Fruit fly (Drosophila melanogaster) whole organism, embryonic: ENCODE measurements around the gene Rim2.

Source experiments
- ATbp ChIP-seq: fragments of 200-800 bp; sonication (Bioruptor generic); optimal IDR thresholded peaks from 2 replicates; lab custom pipeline; 2017; ENCODE audit warnings: missing biosample characterization, mild to moderate bottlenecking, missing genetic modification characterization, missing genetic modification reagents
- Aef1 ChIP-seq: fragments of 200-800 bp; sonication (Bioruptor generic); IDR thresholded peaks from 3 replicates; pipeline ENCODE4 v1.3.6; 2022; ENCODE audit warnings: missing biosample characterization, missing genetic modification characterization
- Atf6 ChIP-seq: fragments of 200-800 bp; sonication (Bioruptor generic); IDR thresholded peaks from 2 replicates; pipeline ENCODE4 v1.3.6; 2022; ENCODE audit warnings: missing biosample characterization, missing genetic modification characterization
- B-H1 ChIP-seq: fragments of 200-800 bp; sonication (Bioruptor generic); IDR thresholded peaks from 3 replicates; pipeline ENCODE4 v1.3.6; 2022; ENCODE audit warnings: missing biosample characterization, missing genetic modification characterization
- BtbVII ChIP-seq: fragments of 200-800 bp; sonication (Bioruptor generic); optimal IDR thresholded peaks from 3 replicates; lab custom pipeline; 2017; ENCODE audit warnings: missing biosample characterization, mild to moderate bottlenecking, missing genetic modification characterization
- CG12104 ChIP-seq: fragments of 200-800 bp; sonication (Bioruptor generic); optimal IDR thresholded peaks from 3 replicates; lab custom pipeline; 2016; ENCODE audit warnings: missing biosample characterization, missing genetic modification characterization
- CG13287 ChIP-seq: fragments of 200-800 bp; sonication (Bioruptor generic); IDR thresholded peaks from 2 replicates; pipeline ENCODE4 v1.3.6; 2022; ENCODE audit warnings: missing biosample characterization, missing genetic modification characterization; ENCODE audit not compliant: partially characterized antibody
- CG15269 ChIP-seq: fragments of 200-800 bp; sonication (Bioruptor generic); optimal IDR thresholded peaks from 2 replicates; lab custom pipeline; 2018; ENCODE audit warnings: missing biosample characterization, mild to moderate bottlenecking, missing genetic modification characterization, moderate library complexity
- CG17186 ChIP-seq: fragments of 200-800 bp; sonication (Bioruptor generic); optimal IDR thresholded peaks from 3 replicates; lab custom pipeline; 2017; ENCODE audit warnings: missing biosample characterization, missing genetic modification reagents, missing genetic modification characterization
- CG17385 ChIP-seq: fragments of 200-800 bp; sonication (Bioruptor generic); optimal IDR thresholded peaks from 3 replicates; lab custom pipeline; 2018; ENCODE audit warnings: missing biosample characterization, mild to moderate bottlenecking, missing genetic modification characterization
- CG18262 ChIP-seq: fragments of 200-800 bp; optimal IDR thresholded peaks from 3 replicates; lab custom pipeline; 2019; ENCODE audit warnings: missing biosample characterization, mild to moderate bottlenecking, missing genetic modification characterization, moderate library complexity
- CG18764 ChIP-seq: fragments of 200-800 bp; sonication (Bioruptor generic); optimal IDR thresholded peaks from 3 replicates; lab custom pipeline; 2016; ENCODE audit warnings: missing biosample characterization, missing genetic modification characterization
- CG3163 ChIP-seq: fragments of 200-800 bp; sonication (Bioruptor generic); optimal IDR thresholded peaks from 3 replicates; lab custom pipeline; 2016; ENCODE audit warnings: missing biosample characterization, missing genetic modification characterization
- CG32532 ChIP-seq: fragments of 200-800 bp; sonication (Bioruptor generic); IDR thresholded peaks from 2 replicates; pipeline ENCODE4 v1.3.6; 2022; ENCODE audit warnings: missing biosample characterization, missing genetic modification characterization
- CG32767 ChIP-seq: fragments of 200-800 bp; sonication (Bioruptor generic); IDR thresholded peaks from 2 replicates; pipeline ENCODE4 v1.3.6; 2022; ENCODE audit warnings: missing biosample characterization, missing genetic modification characterization
- CG3281 ChIP-seq: fragments of 200-800 bp; sonication (Bioruptor generic); optimal IDR thresholded peaks from 3 replicates; lab custom pipeline; 2017; ENCODE audit warnings: missing biosample characterization, mild to moderate bottlenecking, missing genetic modification characterization
- CG3407 ChIP-seq: fragments of 200-800 bp; sonication (Bioruptor generic); optimal IDR thresholded peaks from 2 replicates; lab custom pipeline; 2018; ENCODE audit warnings: missing biosample characterization, mild to moderate bottlenecking, missing genetic modification characterization
- CG3995 ChIP-seq: fragments of 200-800 bp; sonication (Bioruptor generic); optimal IDR thresholded peaks from 3 replicates; lab custom pipeline; 2016; ENCODE audit warnings: missing biosample characterization, missing genetic modification characterization
- CG43689 ChIP-seq: fragments of 200-800 bp; sonication (Bioruptor generic); IDR thresholded peaks from 2 replicates; pipeline ENCODE4 v1.3.6; 2022; ENCODE audit warnings: missing biosample characterization, missing genetic modification characterization
- CG6683 ChIP-seq: fragments of 200-800 bp; sonication (Bioruptor generic); optimal IDR thresholded peaks from 2 replicates; lab custom pipeline; 2017; ENCODE audit warnings: missing biosample characterization, mild to moderate bottlenecking, missing genetic modification characterization, missing genetic modification reagents
- CG7372 ChIP-seq: fragments of 200-800 bp; sonication (Bioruptor generic); IDR thresholded peaks from 2 replicates; pipeline ENCODE4 v1.3.6; 2022; ENCODE audit warnings: missing biosample characterization, missing genetic modification characterization
- CkIIα-i1 ChIP-seq: fragments of 200-800 bp; sonication (Bioruptor generic); IDR thresholded peaks from 2 replicates; pipeline ENCODE4 v1.3.6; 2022; ENCODE audit warnings: missing biosample characterization, missing genetic modification characterization
- Deaf1 ChIP-seq: fragments of 200-800 bp; optimal IDR thresholded peaks from 3 replicates; lab custom pipeline; 2019; ENCODE audit warnings: missing biosample characterization, mild to moderate bottlenecking, missing genetic modification characterization, moderate library complexity
- Dfd ChIP-seq, 2 experiments: fragments of >200 bp; optimal IDR thresholded peaks; 2 replicates each; lab custom pipeline; 2017; ENCODE audit warnings: missing biosample characterization in 2 of 2, missing genetic modification characterization in 2 of 2
- Hmr ChIP-seq: fragments of 200-800 bp; sonication (Bioruptor generic); optimal IDR thresholded peaks from 3 replicates; lab custom pipeline; 2017; ENCODE audit warnings: mild to moderate bottlenecking, missing biosample characterization, missing genetic modification reagents, missing genetic modification characterization
- Hr3 ChIP-seq: fragments of 200-800 bp; sonication (Bioruptor generic); optimal IDR thresholded peaks from 3 replicates; lab custom pipeline; 2016; ENCODE audit warnings: missing biosample characterization, missing genetic modification characterization
- MESR4 ChIP-seq: fragments of 200-800 bp; sonication (Bioruptor generic); optimal IDR thresholded peaks from 2 replicates; lab custom pipeline; 2018; ENCODE audit warnings: missing biosample characterization, mild to moderate bottlenecking, missing genetic modification characterization, moderate library complexity
- Myb ChIP-seq: fragments of 200-800 bp; sonication (Bioruptor generic); optimal IDR thresholded peaks from 2 replicates; lab custom pipeline; 2016; ENCODE audit warnings: missing biosample characterization, missing genetic modification characterization
- NC2α ChIP-seq: fragments of 200-800 bp; sonication (Bioruptor generic); optimal IDR thresholded peaks from 2 replicates; lab custom pipeline; 2016; ENCODE audit warnings: missing biosample characterization, missing genetic modification characterization
- NFAT ChIP-seq: fragments of 200-800 bp; sonication (Bioruptor generic); IDR thresholded peaks from 2 replicates; pipeline ENCODE4 v1.3.6; 2022; ENCODE audit warnings: missing biosample characterization, missing genetic modification characterization
- Sox102F ChIP-seq: fragments of 200-800 bp; sonication (Bioruptor generic); optimal IDR thresholded peaks from 2 replicates; lab custom pipeline; 2018; ENCODE audit warnings: missing biosample characterization, mild to moderate bottlenecking, missing genetic modification characterization, moderate library complexity
- Ssrp ChIP-seq: fragments of 200-800 bp; sonication (Bioruptor generic); optimal IDR thresholded peaks from 2 replicates; lab custom pipeline; 2018; ENCODE audit warnings: missing biosample characterization, mild to moderate bottlenecking, missing genetic modification characterization, moderate library complexity
- caup ChIP-seq: fragments of 200-800 bp; sonication (Bioruptor generic); optimal IDR thresholded peaks from 3 replicates; lab custom pipeline; 2017; ENCODE audit warnings: missing biosample characterization, mild to moderate bottlenecking, missing genetic modification characterization, moderate library complexity; ENCODE audit not compliant: severe bottlenecking
- cwo ChIP-seq: fragments of 200-800 bp; sonication (Bioruptor generic); optimal IDR thresholded peaks from 3 replicates; lab custom pipeline; 2017; ENCODE audit warnings: missing biosample characterization, missing genetic modification characterization, mild to moderate bottlenecking, moderate library complexity, missing genetic modification reagents
- da ChIP-seq: fragments of 200-800 bp; sonication (Bioruptor generic); optimal IDR thresholded peaks from 2 replicates; lab custom pipeline; 2016; ENCODE audit warnings: missing biosample characterization, missing genetic modification characterization
- fd96Cb ChIP-seq: fragments of 200-800 bp; sonication (Bioruptor generic); optimal IDR thresholded peaks from 2 replicates; lab custom pipeline; 2018; ENCODE audit warnings: missing biosample characterization, mild to moderate bottlenecking, missing genetic modification characterization, moderate library complexity
- gem ChIP-seq: fragments of 200-800 bp; sonication (Bioruptor generic); optimal IDR thresholded peaks from 2 replicates; lab custom pipeline; 2019; ENCODE audit warnings: missing biosample characterization, mild to moderate bottlenecking, missing genetic modification characterization, moderate library complexity
- hbn ChIP-seq: fragments of 200-800 bp; sonication (Bioruptor generic); IDR thresholded peaks from 2 replicates; pipeline ENCODE4 v1.3.6; 2022; ENCODE audit warnings: missing biosample characterization, missing genetic modification characterization; ENCODE audit not compliant: partially characterized antibody
- hth ChIP-seq: fragments of >200 bp; optimal IDR thresholded peaks from 2 replicates; lab custom pipeline; 2017; ENCODE audit warnings: inconsistent platforms
- ind ChIP-seq: fragments of 200-800 bp; sonication (Bioruptor generic); optimal IDR thresholded peaks from 3 replicates; lab custom pipeline; 2016; ENCODE audit warnings: missing biosample characterization, missing genetic modification characterization
- ken ChIP-seq: fragments of 200-800 bp; sonication (Bioruptor generic); IDR thresholded peaks from 3 replicates; pipeline ENCODE4 v1.3.6; 2022; ENCODE audit warnings: missing biosample characterization, missing genetic modification characterization
- knrl ChIP-seq: fragments of 200-800 bp; sonication (Bioruptor generic); IDR thresholded peaks from 3 replicates; pipeline ENCODE4 v1.3.6; 2022; ENCODE audit warnings: missing biosample characterization, missing genetic modification characterization; ENCODE audit not compliant: partially characterized antibody
- maf-S ChIP-seq: fragments of 200-800 bp; sonication (Bioruptor generic); optimal IDR thresholded peaks from 2 replicates; lab custom pipeline; 2016; ENCODE audit warnings: missing biosample characterization, missing genetic modification characterization
- mirr ChIP-seq: fragments of 200-800 bp; sonication (Bioruptor generic); optimal IDR thresholded peaks from 3 replicates; lab custom pipeline; 2018; ENCODE audit warnings: missing biosample characterization, mild to moderate bottlenecking, missing genetic modification characterization
- odd ChIP-seq: fragments of 200-800 bp; sonication (Bioruptor generic); optimal IDR thresholded peaks from 2 replicates; lab custom pipeline; 2017; ENCODE audit warnings: missing biosample characterization, mild to moderate bottlenecking, missing genetic modification characterization
- ro ChIP-seq: fragments of 200-800 bp; sonication (Bioruptor generic); IDR thresholded peaks from 2 replicates; pipeline ENCODE4 v1.3.6; 2022; ENCODE audit warnings: missing biosample characterization, missing genetic modification characterization
- sd ChIP-seq: fragments of 200-800 bp; sonication (Bioruptor generic); optimal IDR thresholded peaks from 3 replicates; lab custom pipeline; 2018; ENCODE audit warnings: missing biosample characterization, mild to moderate bottlenecking, missing genetic modification characterization, moderate library complexity
- z ChIP-seq: fragments of 200-800 bp; sonication (Bioruptor generic); IDR thresholded peaks from 3 replicates; pipeline ENCODE4 v1.3.6; 2022; ENCODE audit warnings: missing biosample characterization, missing genetic modification characterization
- zf30C ChIP-seq: fragments of 200-800 bp; sonication (Bioruptor generic); optimal IDR thresholded peaks from 3 replicates; lab custom pipeline; 2018; ENCODE audit warnings: missing biosample characterization, mild to moderate bottlenecking, missing genetic modification characterization
- zfh2 ChIP-seq: fragments of 200-800 bp; sonication (Bioruptor generic); optimal IDR thresholded peaks from 2 replicates; lab custom pipeline; 2016; ENCODE audit warnings: missing biosample characterization, missing genetic modification characterization

Gene Rim2

dm6 chr2L:1737057-1737581, 12.9 kb upstream of the Rim2 start (continued):
- peak; percentile 78 for TF ChIP-seq CG3407 (GFP tag; lab: Kevin White, UChicago)
- TF ChIP-seq NC2α (GFP tag; lab: Kevin White, UChicago) = peak; percentile 61
- peak; percentile 84 for TF ChIP-seq Atf6
- TF ChIP-seq Ssrp (tag; lab: Kevin White, UChicago) = peak; percentile 89
- TF ChIP-seq hbn (GFP tag; lab: Robert Waterston, UW) = no peak
- TF ChIP-seq CkIIα-i1 (GFP tag; lab: Robert Waterston, UW) = peak; percentile 13; the same call in 1 of the 2 replicates
- no peak for TF ChIP-seq knrl (GFP tag; lab: Robert Waterston, UW)
- peak; percentile 42; the same call in 1 of the 2 replicates for TF ChIP-seq CG13287
- peak; percentile 69 for TF ChIP-seq ro (GFP tag; lab: Robert Waterston, UW)
- no peak for TF ChIP-seq hth
- TF ChIP-seq CG18262 (tag; lab: Kevin White, UChicago) = peak; percentile 90
- TF ChIP-seq sd (tag; lab: Kevin White, UChicago) = peak; percentile 52
- TF ChIP-seq CG32532 = peak; percentile 85
- TF ChIP-seq CG17186 = peak; percentile 42
- TF ChIP-seq zfh2 = peak; percentile 88
- peak; percentile 64 for TF ChIP-seq Deaf1 (tag; lab: Kevin White, UChicago)
- peak; percentile 75 for TF ChIP-seq da (GFP tag; lab: Kevin White, UChicago)
- peak; percentile 61 for TF ChIP-seq CG12104
- peak; percentile 76 for TF ChIP-seq CG17385 (GFP tag; lab: Kevin White, UChicago)
- peak; percentile 84 for TF ChIP-seq Hmr (GFP tag; lab: Kevin White, UChicago)
- 0 out of 2 replicates have a peak, but pooled peaks have one; percentile 33 for TF ChIP-seq CG43689
- peak; percentile 80 for TF ChIP-seq CG3281 (GFP tag; lab: Kevin White, UChicago)
- peak; percentile 66 for TF ChIP-seq B-H1 (GFP tag; lab: Robert Waterston, UW)
- peak; percentile 48 for TF ChIP-seq CG3995 (GFP tag; lab: Kevin White, UChicago)
- TF ChIP-seq CG18764 = peak; percentile 86
- peak; percentile 6 for TF ChIP-seq MESR4
- TF ChIP-seq gem (tag; lab: Kevin White, UChicago) = peak; percentile 94
- TF ChIP-seq ind (GFP tag; lab: Kevin White, UChicago) = peak; percentile 90
- no peak for TF ChIP-seq Dfd (GFP tag; optimal IDR thresholded peaks at IDR 0.05; lab: Kevin White, UChicago)
- TF ChIP-seq CG6683 = peak; percentile 73
- TF ChIP-seq ATbp (GFP tag; lab: Kevin White, UChicago) = peak; percentile 92
- TF ChIP-seq zf30C = no peak
- TF ChIP-seq odd = peak; percentile 61
- TF ChIP-seq fd96Cb (tag; lab: Kevin White, UChicago) = peak; percentile 92
- TF ChIP-seq cwo (GFP tag; lab: Kevin White, UChicago) = peak; percentile 77
- peak; percentile 80 for TF ChIP-seq maf-S
- 0 out of 2 replicates have a peak, but pooled peaks have one; percentile 34 for TF ChIP-seq NFAT (GFP tag; lab: Robert Waterston, UW)
- peak; percentile 73 for TF ChIP-seq CG3163
- TF ChIP-seq z (GFP tag; lab: Robert Waterston, UW) = no peak
- peak; percentile 64 for TF ChIP-seq CG7372 (GFP tag; lab: Robert Waterston, UW)
- peak; percentile 75 for TF ChIP-seq Myb
- TF ChIP-seq Hr3 (GFP tag; lab: Kevin White, UChicago) = peak; percentile 93
- peak; percentile 84 for TF ChIP-seq Aef1 (GFP tag; lab: Robert Waterston, UW)
- TF ChIP-seq CG32767 (GFP tag; lab: Robert Waterston, UW) = peak; percentile 83; the same call in 1 of the 2 replicates
- peak; percentile 82; the same call in 2 of the 3 replicates for TF ChIP-seq ken (GFP tag; lab: Robert Waterston, UW)
- TF ChIP-seq mirr (GFP tag; lab: Kevin White, UChicago) = peak; percentile 40
- TF ChIP-seq Sox102F = peak; percentile 96
- peak; percentile 84 for TF ChIP-seq CG15269 (tag; lab: Kevin White, UChicago)
- TF ChIP-seq caup (GFP tag; lab: Kevin White, UChicago) = peak; percentile 70
- TF ChIP-seq BtbVII (GFP tag; lab: Kevin White, UChicago) = peak; percentile 76
